Worm (Caenorhabditis elegans) whole organism, late embryonic: Measurements from ENCODE around the gene rpc-1.

Experiments
- ceh-19 ChIP-seq: fragments of 200-800 bp; sonication (Bioruptor generic); optimal IDR thresholded peaks from 2 replicates; lab custom pipeline; 2018; ENCODE audit warnings: mild to moderate bottlenecking, missing genetic modification characterization, missing compliant biosample characterization
- ceh-22 ChIP-seq: sonication (generic microtip); optimal IDR thresholded peaks from 2 replicates; lab custom pipeline; 2017; ENCODE audit warnings: missing biosample characterization, missing genetic modification characterization
- ceh-30 ChIP-seq: fragments of 150-350 bp; optimal IDR thresholded peaks from 2 replicates; lab custom pipeline; 2014; ENCODE audit warnings: missing biosample characterization, missing genetic modification characterization
- ceh-6 ChIP-seq: fragments of 200-800 bp; sonication (Bioruptor generic); optimal IDR thresholded peaks from 2 replicates; lab custom pipeline; 2018; ENCODE audit warnings: mild to moderate bottlenecking, missing genetic modification characterization, missing compliant biosample characterization
- elt-2 ChIP-seq: sonication (generic microtip); optimal IDR thresholded peaks from 2 replicates; lab custom pipeline; 2016; ENCODE audit warnings: missing genetic modification reagents, missing genetic modification characterization, missing compliant biosample characterization
- hlh-13 ChIP-seq: fragments of 200-800 bp; sonication (Bioruptor generic); optimal IDR thresholded peaks from 2 replicates; lab custom pipeline; 2018; ENCODE audit warnings: mild to moderate bottlenecking, missing genetic modification characterization, missing compliant biosample characterization
- nfya-1 ChIP-seq: sonication (generic microtip); optimal IDR thresholded peaks from 2 replicates; lab custom pipeline; 2017; ENCODE audit warnings: missing genetic modification characterization, mild to moderate bottlenecking, missing compliant biosample characterization, antibody characterized with exemption, moderate library complexity
- npax-4 ChIP-seq: sonication (generic microtip); optimal IDR thresholded peaks from 2 replicates; lab custom pipeline; 2016; ENCODE audit warnings: missing genetic modification characterization, missing compliant biosample characterization
- pha-2 ChIP-seq: sonication (generic microtip); optimal IDR thresholded peaks from 2 replicates; lab custom pipeline; 2017; ENCODE audit warnings: mild to moderate bottlenecking, missing genetic modification characterization, missing compliant biosample characterization
- pqm-1 ChIP-seq: sonication (generic microtip); optimal IDR thresholded peaks from 2 replicates; lab custom pipeline; 2016; ENCODE audit warnings: missing genetic modification characterization, missing compliant biosample characterization
- sdc-2 ChIP-seq: sonication (generic microtip); optimal IDR thresholded peaks from 2 replicates; lab custom pipeline; 2016; ENCODE audit warnings: missing genotype, missing genetic modification characterization, missing compliant biosample characterization
- tbx-7 ChIP-seq: sonication (generic microtip); optimal IDR thresholded peaks from 2 replicates; lab custom pipeline; 2016; ENCODE audit warnings: missing genotype, missing genetic modification characterization, missing compliant biosample characterization
- zip-5 ChIP-seq: sonication (generic microtip); optimal IDR thresholded peaks from 2 replicates; lab custom pipeline; 2016; ENCODE audit warnings: missing genetic modification characterization, missing compliant biosample characterization

- TF ChIP-seq ceh-22 (tag; lab: Kevin White, UChicago) (no peak), ceh-19 (no peak), npax-4 (tag; lab: Kevin White, UChicago) (no peak), ceh-30 (tag; lab: Kevin White, UChicago) (no peak), elt-2 (no peak), pha-2 (tag; lab: Kevin White, UChicago) (no peak), nfya-1 (no peak), pqm-1 (tag; lab: Kevin White, UChicago) (no peak), tbx-7 (tag; lab: Kevin White, UChicago) (no peak), ceh-6 (GFP tag; lab: Kevin White, UChicago) (no peak), zip-5 (tag; lab: Kevin White, UChicago) (no peak), hlh-13 (no peak), sdc-2 (tag; lab: Kevin White, UChicago) (no peak)
Measured at ce11 chrIV:7153362-7153761, 12.2 kb downstream of the rpc-1 start, which contains the start of gene C34D4.3.
